Worm (Caenorhabditis elegans): Measurements from ENCODE around the gene C27A2.8.

- TF ChIP-seq him-1 (tag; optimal IDR thresholded peaks at IDR 0.05) (no peak), W03F9.2 (tag; optimal IDR thresholded peaks at IDR 0.05) (no peak)
These were observed 25.4 kb downstream of the C27A2.8 start for ce11 chrII:5042381-5042930.
